Fruit fly (Drosophila melanogaster) whole organism, embryonic: ENCODE results near the gene Pdcd4.

ENCODE experiments used
- Aef1 ChIP-seq: fragments of 200-800 bp; sonication (Bioruptor generic); IDR thresholded peaks from 3 replicates; pipeline ENCODE4 v1.3.6; 2022; ENCODE audit warnings: missing biosample characterization, missing genetic modification characterization
- BEAF-32 ChIP-seq: fragments of 200-800 bp; sonication (Bioruptor generic); optimal IDR thresholded peaks from 3 replicates; lab custom pipeline; 2017; ENCODE audit warnings: missing biosample characterization, missing genetic modification characterization, mild to moderate bottlenecking, moderate library complexity, missing genetic modification reagents
- CG1024 ChIP-seq: fragments of 200-800 bp; sonication (Bioruptor generic); IDR thresholded peaks from 2 replicates; pipeline ENCODE4 v1.3.6; 2022; ENCODE audit warnings: missing biosample characterization, missing genetic modification characterization
- CG10321 ChIP-seq: fragments of 200-800 bp; sonication (Bioruptor generic); IDR thresholded peaks from 2 replicates; pipeline ENCODE4 v1.3.6; 2022; ENCODE audit warnings: missing biosample characterization, missing genetic modification characterization
- CG11456 ChIP-seq: fragments of 200-800 bp; sonication (Bioruptor generic); IDR thresholded peaks from 3 replicates; pipeline ENCODE4 v1.3.6; 2022; ENCODE audit warnings: missing biosample characterization, missing genetic modification characterization
- CG12942 ChIP-seq: fragments of 200-800 bp; sonication (Bioruptor generic); optimal IDR thresholded peaks from 3 replicates; lab custom pipeline; 2016; ENCODE audit warnings: missing biosample characterization, missing genetic modification characterization
- CG14050 ChIP-seq: fragments of 200-800 bp; sonication (Bioruptor generic); IDR thresholded peaks from 3 replicates; pipeline ENCODE4 v1.3.6; 2022; ENCODE audit warnings: missing biosample characterization, missing genetic modification characterization
- CG15514 ChIP-seq: fragments of 200-800 bp; sonication (Bioruptor generic); optimal IDR thresholded peaks from 3 replicates; lab custom pipeline; 2017; ENCODE audit warnings: missing biosample characterization, missing genetic modification characterization, mild to moderate bottlenecking, moderate library complexity, missing genetic modification reagents
- CG17612 ChIP-seq: fragments of 200-800 bp; sonication (Bioruptor generic); IDR thresholded peaks from 2 replicates; pipeline ENCODE4 v1.3.6; 2022; ENCODE audit warnings: missing biosample characterization, missing genetic modification characterization
- CG2120 ChIP-seq: fragments of 200-800 bp; sonication (Bioruptor generic); optimal IDR thresholded peaks from 3 replicates; lab custom pipeline; 2016; ENCODE audit warnings: missing biosample characterization, missing genetic modification characterization
- CG30431 ChIP-seq: fragments of 200-800 bp; sonication (Bioruptor generic); optimal IDR thresholded peaks from 2 replicates; lab custom pipeline; 2017; ENCODE audit warnings: missing biosample characterization, missing genetic modification characterization
- CG3163 ChIP-seq: fragments of 200-800 bp; sonication (Bioruptor generic); optimal IDR thresholded peaks from 3 replicates; lab custom pipeline; 2016; ENCODE audit warnings: missing biosample characterization, missing genetic modification characterization
- CG3726 ChIP-seq: fragments of 200-800 bp; sonication (Bioruptor generic); IDR thresholded peaks from 3 replicates; pipeline ENCODE4, ENCODE4 v1.3.6; 2022; ENCODE audit warnings: missing biosample characterization, missing genetic modification characterization
- CG4328 ChIP-seq: fragments of 200-800 bp; sonication (Bioruptor generic); optimal IDR thresholded peaks from 3 replicates; lab custom pipeline; 2017; ENCODE audit warnings: missing biosample characterization, missing genetic modification reagents, missing genetic modification characterization
- CG4424 ChIP-seq: fragments of 200-800 bp; sonication (Bioruptor generic); optimal IDR thresholded peaks from 3 replicates; lab custom pipeline; 2016; ENCODE audit warnings: missing biosample characterization, missing genetic modification characterization
- CG4707 ChIP-seq: fragments of 200-800 bp; sonication (Bioruptor generic); optimal IDR thresholded peaks from 2 replicates; lab custom pipeline; 2018; ENCODE audit warnings: missing biosample characterization, mild to moderate bottlenecking, missing genetic modification characterization, moderate library complexity
- CG6272 ChIP-seq: fragments of 200-800 bp; sonication (Bioruptor generic); IDR thresholded peaks from 2 replicates; pipeline ENCODE4 v1.3.6; 2022; ENCODE audit warnings: missing biosample characterization, missing genetic modification characterization
- CG6654 ChIP-seq: fragments of 200-800 bp; sonication (Bioruptor generic); optimal IDR thresholded peaks from 2 replicates; lab custom pipeline; 2017; ENCODE audit warnings: missing biosample characterization, mild to moderate bottlenecking, missing genetic modification characterization
- CG6765 ChIP-seq: fragments of 200-800 bp; sonication (Bioruptor generic); optimal IDR thresholded peaks from 3 replicates; lab custom pipeline; 2017; ENCODE audit warnings: missing biosample characterization, mild to moderate bottlenecking, missing genetic modification characterization
- CG6854 ChIP-seq: fragments of 200-800 bp; sonication (Bioruptor generic); optimal IDR thresholded peaks from 3 replicates; lab custom pipeline; 2017; ENCODE audit warnings: missing biosample characterization, mild to moderate bottlenecking, missing genetic modification characterization
- CG7745 ChIP-seq: fragments of 200-800 bp; sonication (Bioruptor generic); optimal IDR thresholded peaks from 2 replicates; lab custom pipeline; 2018; ENCODE audit warnings: missing biosample characterization, mild to moderate bottlenecking, missing genetic modification characterization, moderate library complexity
- CG8478 ChIP-seq: fragments of >200 bp; optimal IDR thresholded peaks from 2 replicates; lab custom pipeline; 2018
- CG8765 ChIP-seq: fragments of 200-800 bp; sonication (Bioruptor generic); IDR thresholded peaks from 2 replicates; pipeline ENCODE4 v1.3.6; 2022; ENCODE audit warnings: missing biosample characterization, missing genetic modification characterization
- CG9817 ChIP-seq: fragments of 200-800 bp; sonication (Bioruptor generic); optimal IDR thresholded peaks from 2 replicates; lab custom pipeline; 2018; ENCODE audit warnings: missing biosample characterization, mild to moderate bottlenecking, missing genetic modification characterization, moderate library complexity
- CkIIα-i1 ChIP-seq: fragments of 200-800 bp; sonication (Bioruptor generic); IDR thresholded peaks from 2 replicates; pipeline ENCODE4 v1.3.6; 2022; ENCODE audit warnings: missing biosample characterization, missing genetic modification characterization
- CrebB ChIP-seq: fragments of 200-800 bp; sonication (Bioruptor generic); optimal IDR thresholded peaks from 3 replicates; lab custom pipeline; 2018; ENCODE audit warnings: missing biosample characterization, mild to moderate bottlenecking, missing genetic modification characterization
- D19B ChIP-seq: fragments of 200-800 bp; sonication (Bioruptor generic); optimal IDR thresholded peaks from 2 replicates; lab custom pipeline; 2017; ENCODE audit warnings: missing biosample characterization, mild to moderate bottlenecking, missing genetic modification characterization
- Dbx ChIP-seq: fragments of 200-800 bp; sonication (Bioruptor generic); IDR thresholded peaks from 3 replicates; pipeline ENCODE4 v1.3.6; 2022; ENCODE audit warnings: missing biosample characterization, missing genetic modification characterization
- ERR ChIP-seq: fragments of 200-800 bp; sonication (Bioruptor generic); optimal IDR thresholded peaks from 2 replicates; lab custom pipeline; 2016; ENCODE audit warnings: missing biosample characterization, missing genetic modification characterization
- Hey ChIP-seq: fragments of 200-800 bp; sonication (Bioruptor generic); optimal IDR thresholded peaks from 3 replicates; lab custom pipeline; 2018; ENCODE audit warnings: missing biosample characterization, mild to moderate bottlenecking, missing genetic modification characterization
- Jarid2 ChIP-seq: fragments of 200-800 bp; sonication (Bioruptor generic); optimal IDR thresholded peaks from 3 replicates; lab custom pipeline; 2017; ENCODE audit warnings: mild to moderate bottlenecking, missing biosample characterization, missing genetic modification reagents, missing genetic modification characterization
- Lim3 ChIP-seq: fragments of 200-800 bp; sonication (Bioruptor generic); IDR thresholded peaks from 2 replicates; pipeline ENCODE4 v1.3.6; 2022; ENCODE audit warnings: missing biosample characterization, missing genetic modification characterization
- MBD-R2 ChIP-seq: fragments of 200-800 bp; sonication (Bioruptor generic); IDR thresholded peaks from 2 replicates; pipeline ENCODE4 v1.3.6; 2022; ENCODE audit warnings: missing biosample characterization, missing genetic modification characterization
- MESR4 ChIP-seq: fragments of 200-800 bp; sonication (Bioruptor generic); optimal IDR thresholded peaks from 2 replicates; lab custom pipeline; 2018; ENCODE audit warnings: missing biosample characterization, mild to moderate bottlenecking, missing genetic modification characterization, moderate library complexity
- Side ChIP-seq: fragments of 200-800 bp; sonication (Bioruptor generic); optimal IDR thresholded peaks from 2 replicates; lab custom pipeline; 2016; ENCODE audit warnings: missing biosample characterization, missing genetic modification characterization
- Xrp1 ChIP-seq: fragments of 200-800 bp; sonication (Bioruptor generic); IDR thresholded peaks from 2 replicates; pipeline ENCODE4 v1.3.6; 2022; ENCODE audit warnings: missing biosample characterization, missing genetic modification characterization
- al ChIP-seq: fragments of 200-800 bp; sonication (Bioruptor generic); IDR thresholded peaks from 2 replicates; pipeline ENCODE4 v1.3.6; 2022; ENCODE audit warnings: missing biosample characterization, missing genetic modification characterization
- az2 ChIP-seq: fragments of 200-800 bp; sonication (Bioruptor generic); optimal IDR thresholded peaks from 3 replicates; lab custom pipeline; 2016; ENCODE audit warnings: missing biosample characterization, missing genetic modification characterization
- bbx ChIP-seq: fragments of 200-800 bp; sonication (Bioruptor generic); IDR thresholded peaks from 2 replicates; pipeline ENCODE4 v1.3.6; 2022; ENCODE audit warnings: missing biosample characterization, missing genetic modification characterization; ENCODE audit not compliant: partially characterized antibody
- cad ChIP-seq: fragments of >200 bp; optimal IDR thresholded peaks from 2 replicates; lab custom pipeline; 2017; ENCODE audit warnings: missing biosample characterization, missing genetic modification characterization
- croc ChIP-seq: fragments of 200-800 bp; sonication (Bioruptor generic); conservative IDR thresholded peaks from 3 replicates; pipeline ENCODE4 v1.3.6; 2022; ENCODE audit warnings: missing biosample characterization, missing genetic modification characterization
- dmrt99B ChIP-seq: fragments of 200-800 bp; sonication (Bioruptor generic); optimal IDR thresholded peaks from 2 replicates; lab custom pipeline; 2018; ENCODE audit warnings: missing biosample characterization, mild to moderate bottlenecking, missing genetic modification characterization, moderate library complexity
- eve ChIP-seq, 2 experiments: fragments of >200 bp; optimal IDR thresholded peaks; 2 replicates each; lab custom pipeline; 2017; ENCODE audit warnings: missing biosample characterization in 2 of 2, missing genetic modification characterization in 2 of 2
- fd96Cb ChIP-seq: fragments of 200-800 bp; sonication (Bioruptor generic); optimal IDR thresholded peaks from 2 replicates; lab custom pipeline; 2018; ENCODE audit warnings: missing biosample characterization, mild to moderate bottlenecking, missing genetic modification characterization, moderate library complexity
- gcm2 ChIP-seq: fragments of 200-800 bp; sonication (Bioruptor generic); optimal IDR thresholded peaks from 2 replicates; lab custom pipeline; 2016; ENCODE audit warnings: missing biosample characterization, missing genetic modification characterization
- jigr1 ChIP-seq: fragments of 200-800 bp; sonication (Bioruptor generic); IDR thresholded peaks from 3 replicates; pipeline ENCODE4 v1.3.6; 2022; ENCODE audit warnings: missing biosample characterization, missing genetic modification characterization
- nerfin-1 ChIP-seq: fragments of 200-800 bp; sonication (Bioruptor generic); optimal IDR thresholded peaks from 3 replicates; lab custom pipeline; 2019; ENCODE audit warnings: missing biosample characterization, mild to moderate bottlenecking, missing genetic modification characterization, moderate library complexity
- odd ChIP-seq: fragments of 200-800 bp; sonication (Bioruptor generic); optimal IDR thresholded peaks from 2 replicates; lab custom pipeline; 2017; ENCODE audit warnings: missing biosample characterization, mild to moderate bottlenecking, missing genetic modification characterization
- sug ChIP-seq: fragments of 200-800 bp; optimal IDR thresholded peaks from 2 replicates; lab custom pipeline; 2019; ENCODE audit warnings: missing biosample characterization, mild to moderate bottlenecking, missing genetic modification characterization, moderate library complexity
- tio ChIP-seq: fragments of 200-800 bp; sonication (Bioruptor generic); optimal IDR thresholded peaks from 2 replicates; lab custom pipeline; 2017; ENCODE audit warnings: missing biosample characterization, missing genetic modification characterization, inconsistent platforms
- ttk ChIP-seq: fragments of 200-800 bp; sonication (Bioruptor generic); IDR thresholded peaks from 2 replicates; pipeline ENCODE4 v2.1.2; 2022; ENCODE audit warnings: missing biosample characterization, missing genetic modification characterization
- vnd ChIP-seq: fragments of 200-800 bp; sonication (Bioruptor generic); IDR thresholded peaks from 3 replicates; pipeline ENCODE4 v1.3.6; 2022; ENCODE audit warnings: missing biosample characterization, missing genetic modification characterization; ENCODE audit not compliant: partially characterized antibody
- wdn ChIP-seq: fragments of 200-800 bp; sonication (Bioruptor generic); IDR thresholded peaks from 2 replicates; pipeline ENCODE4 v1.3.6; 2022; ENCODE audit warnings: missing biosample characterization, missing genetic modification characterization

Pdcd4 gene

DNA sequence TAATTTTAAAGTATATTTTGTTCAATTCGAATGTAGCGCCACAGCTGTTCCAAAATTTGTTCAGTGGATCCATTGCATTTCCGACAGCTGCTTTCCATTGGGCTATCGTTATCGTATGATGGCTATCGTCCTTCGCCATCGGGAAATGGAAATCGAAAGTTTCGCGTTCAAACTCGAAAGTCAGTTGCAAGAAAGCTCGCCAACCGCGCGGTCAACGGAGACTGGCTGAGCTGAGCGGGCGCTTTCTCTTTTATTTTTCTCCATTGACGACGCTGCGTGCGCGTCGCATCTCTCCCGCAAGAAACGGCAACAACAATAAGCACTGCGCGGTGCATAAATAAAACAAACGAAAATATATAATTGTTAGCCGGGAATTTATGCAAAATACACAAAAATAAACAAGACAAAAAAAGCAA lies 28.3 kb upstream of the Pdcd4 start, which contains the start of gene inaE (continued):
- TF ChIP-seq vnd (GFP tag; lab: Robert Waterston, UW), result peak; percentile 53; the same call in 1 of the 3 replicates
- no peak for TF ChIP-seq CG14050
- TF ChIP-seq MESR4 (GFP tag; lab: Kevin White, UChicago), result peak; percentile 17
- TF ChIP-seq dmrt99B, result no peak
- TF ChIP-seq CG6272, result no peak
- no peak for TF ChIP-seq CG3163
- TF ChIP-seq CrebB (tag; lab: Kevin White, UChicago), result no peak
- no peak for TF ChIP-seq ttk (GFP tag; lab: Robert Waterston, UW)
- TF ChIP-seq CG6654 (GFP tag; lab: Kevin White, UChicago), result no peak
- TF ChIP-seq CG12942 (GFP tag; lab: Kevin White, UChicago), result no peak
- no peak for TF ChIP-seq CkIIα-i1
- TF ChIP-seq CG3726 (GFP tag; lab: Robert Waterston, UW), result no peak
- TF ChIP-seq Side (GFP tag; lab: Kevin White, UChicago), result no peak
- no peak for TF ChIP-seq croc (GFP tag; lab: Robert Waterston, UW)
- no peak for TF ChIP-seq CG4424 (GFP tag; lab: Kevin White, UChicago)
- TF ChIP-seq CG4707 (GFP tag; lab: Kevin White, UChicago), result no peak
- no peak for TF ChIP-seq CG7745 (tag; lab: Kevin White, UChicago)
- no peak for TF ChIP-seq Lim3 (GFP tag; lab: Robert Waterston, UW)
- no peak for TF ChIP-seq CG4328 (GFP tag; lab: Kevin White, UChicago)
- no peak for TF ChIP-seq ERR (GFP tag; lab: Kevin White, UChicago)
- TF ChIP-seq CG9817 (tag; lab: Kevin White, UChicago), result no peak
- peak; percentile 45; the same call in 1 of the 2 replicates for TF ChIP-seq CG1024 (GFP tag; lab: Robert Waterston, UW)
- no peak for TF ChIP-seq CG6854 (GFP tag; lab: Kevin White, UChicago)
- TF ChIP-seq odd (GFP tag; lab: Kevin White, UChicago), result no peak
- TF ChIP-seq sug, result peak; percentile 3
- no peak for TF ChIP-seq cad (GFP tag; lab: Kevin White, UChicago)
- TF ChIP-seq CG17612 (GFP tag; lab: Robert Waterston, UW), result no peak
- TF ChIP-seq CG30431 (GFP tag; lab: Kevin White, UChicago), result no peak
- no peak for TF ChIP-seq tio (GFP tag; lab: Kevin White, UChicago)
- no peak for TF ChIP-seq CG8478 (lab: Kevin White, UChicago)
- no peak for TF ChIP-seq CG8765 (GFP tag; lab: Robert Waterston, UW)
- no peak for TF ChIP-seq az2 (GFP tag; lab: Kevin White, UChicago)
- no peak for TF ChIP-seq Xrp1 (GFP tag; lab: Robert Waterston, UW)
- TF ChIP-seq CG15514 (GFP tag; lab: Kevin White, UChicago), result peak; percentile 79
- TF ChIP-seq Dbx (GFP tag; lab: Robert Waterston, UW), result no peak
- no peak for TF ChIP-seq al (GFP tag; lab: Robert Waterston, UW)
- peak; percentile 86 for TF ChIP-seq Jarid2 (GFP tag; lab: Kevin White, UChicago)
- no peak for TF ChIP-seq Aef1
- TF ChIP-seq wdn (GFP tag; lab: Robert Waterston, UW), result no peak
- no peak for TF ChIP-seq gcm2 (GFP tag; lab: Kevin White, UChicago)
- TF ChIP-seq jigr1 (GFP tag; lab: Robert Waterston, UW), result no peak
- no peak for TF ChIP-seq D19B
- TF ChIP-seq nerfin-1 (tag; lab: Kevin White, UChicago), result no peak
- TF ChIP-seq fd96Cb (tag; lab: Kevin White, UChicago), result no peak
- no peak for TF ChIP-seq eve (GFP tag; optimal IDR thresholded peaks at IDR 0.05; lab: Kevin White, UChicago)
- no peak for TF ChIP-seq CG2120
- peak; percentile 29; the same call in 1 of the 2 replicates for TF ChIP-seq MBD-R2
- no peak for TF ChIP-seq CG11456 (GFP tag; lab: Robert Waterston, UW)
- no peak for TF ChIP-seq CG6765 (GFP tag; lab: Kevin White, UChicago)
- peak; percentile 53 for TF ChIP-seq BEAF-32 (GFP tag; lab: Kevin White, UChicago)
- peak; percentile 73 for TF ChIP-seq bbx (GFP tag; lab: Robert Waterston, UW)
- TF ChIP-seq Hey (tag; lab: Kevin White, UChicago), result no peak
- no peak for TF ChIP-seq CG10321 (GFP tag; lab: Robert Waterston, UW)
